Fruit fly (Drosophila melanogaster) whole organism, embryonic: ENCODE measurements around the gene Gad1.

Source experiments
- Antp ChIP-seq: fragments of 200-800 bp; sonication (Bioruptor generic); optimal IDR thresholded peaks from 3 replicates; lab custom pipeline; 2016; ENCODE audit warnings: missing biosample characterization, missing genetic modification characterization
- Atf3 ChIP-seq: fragments of 200-800 bp; sonication (Bioruptor generic); optimal IDR thresholded peaks from 3 replicates; lab custom pipeline; 2016; ENCODE audit warnings: missing biosample characterization, missing genetic modification characterization
- B-H1 ChIP-seq: fragments of 200-800 bp; sonication (Bioruptor generic); IDR thresholded peaks from 3 replicates; pipeline ENCODE4 v1.3.6; 2022; ENCODE audit warnings: missing biosample characterization, missing genetic modification characterization
- CG10654 ChIP-seq: fragments of 200-800 bp; sonication (Bioruptor generic); optimal IDR thresholded peaks from 2 replicates; lab custom pipeline; 2016; ENCODE audit warnings: missing biosample characterization, missing genetic modification characterization
- CG12769 ChIP-seq: fragments of 200-800 bp; sonication (Bioruptor generic); optimal IDR thresholded peaks from 2 replicates; lab custom pipeline; 2019; ENCODE audit warnings: missing biosample characterization, mild to moderate bottlenecking, missing genetic modification characterization, moderate library complexity
- CG15601 ChIP-seq: fragments of 200-800 bp; sonication (Bioruptor generic); optimal IDR thresholded peaks from 3 replicates; lab custom pipeline; 2019; ENCODE audit warnings: missing biosample characterization, mild to moderate bottlenecking, missing genetic modification characterization, moderate library complexity
- CG17361 ChIP-seq: fragments of 200-800 bp; sonication (Bioruptor generic); IDR thresholded peaks from 3 replicates; pipeline ENCODE4 v1.3.6; 2022; ENCODE audit warnings: missing biosample characterization, missing genetic modification characterization
- CG18262 ChIP-seq: fragments of 200-800 bp; optimal IDR thresholded peaks from 3 replicates; lab custom pipeline; 2019; ENCODE audit warnings: missing biosample characterization, mild to moderate bottlenecking, missing genetic modification characterization, moderate library complexity
- CG18764 ChIP-seq: fragments of 200-800 bp; sonication (Bioruptor generic); optimal IDR thresholded peaks from 3 replicates; lab custom pipeline; 2016; ENCODE audit warnings: missing biosample characterization, missing genetic modification characterization
- CG31365 ChIP-seq: fragments of 200-800 bp; sonication (Bioruptor generic); optimal IDR thresholded peaks from 2 replicates; lab custom pipeline; 2018; ENCODE audit warnings: missing biosample characterization, mild to moderate bottlenecking, missing genetic modification characterization
- CG3163 ChIP-seq: fragments of 200-800 bp; sonication (Bioruptor generic); optimal IDR thresholded peaks from 3 replicates; lab custom pipeline; 2016; ENCODE audit warnings: missing biosample characterization, missing genetic modification characterization
- CG3407 ChIP-seq: fragments of 200-800 bp; sonication (Bioruptor generic); optimal IDR thresholded peaks from 2 replicates; lab custom pipeline; 2018; ENCODE audit warnings: missing biosample characterization, mild to moderate bottlenecking, missing genetic modification characterization
- CG34376 ChIP-seq: fragments of 200-800 bp; sonication (Bioruptor generic); optimal IDR thresholded peaks from 2 replicates; lab custom pipeline; 2018; ENCODE audit warnings: missing biosample characterization, mild to moderate bottlenecking, missing genetic modification characterization
- CG3847 ChIP-seq: fragments of 200-800 bp; sonication (Bioruptor generic); IDR thresholded peaks from 2 replicates; pipeline ENCODE4 v1.3.6; 2022; ENCODE audit warnings: missing biosample characterization, missing genetic modification characterization
- CG6175 ChIP-seq: fragments of 200-800 bp; sonication (Bioruptor generic); IDR thresholded peaks from 3 replicates; pipeline ENCODE4 v1.3.6; 2022; ENCODE audit warnings: missing biosample characterization, missing genetic modification characterization
- CG8388 ChIP-seq: fragments of 200-800 bp; sonication (Bioruptor generic); optimal IDR thresholded peaks from 2 replicates; lab custom pipeline; 2019; ENCODE audit warnings: missing biosample characterization, mild to moderate bottlenecking, missing genetic modification characterization, moderate library complexity
- CG8944 ChIP-seq: fragments of 200-800 bp; sonication (Bioruptor generic); optimal IDR thresholded peaks from 3 replicates; lab custom pipeline; 2016; ENCODE audit warnings: missing biosample characterization, missing genetic modification characterization
- Chrac-16 ChIP-seq: fragments of 200-800 bp; sonication (Bioruptor generic); optimal IDR thresholded peaks from 3 replicates; lab custom pipeline; 2016; ENCODE audit warnings: missing biosample characterization, missing genetic modification characterization
- CoRest ChIP-seq: fragments of 200-800 bp; sonication (Bioruptor generic); optimal IDR thresholded peaks from 3 replicates; lab custom pipeline; 2018; ENCODE audit warnings: missing biosample characterization, mild to moderate bottlenecking, missing genetic modification characterization, moderate library complexity
- D ChIP-seq, 2 experiments: fragments of 200-800 bp in 1 of 2; fragments of >200 bp in 1 of 2; sonication (Bioruptor generic) in 1 of 2; optimal IDR thresholded peaks; 2 replicates in 1 of 2; 3 replicates in 1 of 2; lab custom pipeline; 2017; ENCODE audit warnings: mild to moderate bottlenecking in 1 of 2, missing biosample characterization in 1 of 2, missing genetic modification characterization in 1 of 2, missing genetic modification reagents in 1 of 2
- Dbx ChIP-seq: fragments of 200-800 bp; sonication (Bioruptor generic); IDR thresholded peaks from 3 replicates; pipeline ENCODE4 v1.3.6; 2022; ENCODE audit warnings: missing biosample characterization, missing genetic modification characterization
- Dek ChIP-seq: fragments of 200-800 bp; sonication (Bioruptor generic); optimal IDR thresholded peaks from 3 replicates; lab custom pipeline; 2019; ENCODE audit warnings: missing biosample characterization, mild to moderate bottlenecking, missing genetic modification characterization, moderate library complexity
- Doc2 ChIP-seq: fragments of 200-800 bp; sonication (Bioruptor generic); IDR thresholded peaks from 2 replicates; pipeline ENCODE4 v1.3.6; 2022; ENCODE audit warnings: missing biosample characterization, missing genetic modification characterization
- Eip74EF ChIP-seq, 2 experiments: fragments of 200-800 bp in 1 of 2; fragments of >200 bp in 1 of 2; sonication (Bioruptor generic) in 1 of 2; optimal IDR thresholded peaks; 2 replicates each; lab custom pipeline; 2017 to 2019; ENCODE audit warnings: missing biosample characterization in 2 of 2, missing genetic modification characterization in 2 of 2, mild to moderate bottlenecking in 1 of 2, moderate library complexity in 1 of 2
- Gug ChIP-seq: fragments of 200-800 bp; sonication (Bioruptor generic); IDR thresholded peaks from 4 replicates; pipeline ENCODE4 v1.3.6; 2022; ENCODE audit warnings: missing biosample characterization, missing genetic modification characterization
- H2.0 ChIP-seq: fragments of 200-800 bp; sonication (Bioruptor generic); IDR thresholded peaks from 2 replicates; pipeline ENCODE4 v1.3.6; 2022; ENCODE audit warnings: missing biosample characterization, missing genetic modification characterization
- Ravus ChIP-seq: fragments of 200-800 bp; sonication (Bioruptor generic); IDR thresholded peaks from 2 replicates; pipeline ENCODE4 v1.3.6; 2022; ENCODE audit warnings: missing biosample characterization, missing genetic modification characterization
- Vsx1 ChIP-seq: fragments of 200-800 bp; sonication (Bioruptor generic); optimal IDR thresholded peaks from 2 replicates; lab custom pipeline; 2017; ENCODE audit warnings: missing biosample characterization, mild to moderate bottlenecking, missing genetic modification characterization, missing genetic modification reagents
- Xbp1 ChIP-seq: fragments of 200-800 bp; sonication (Bioruptor generic); optimal IDR thresholded peaks from 3 replicates; lab custom pipeline; 2016; ENCODE audit warnings: missing biosample characterization, mild to moderate bottlenecking, missing genetic modification characterization
- ab ChIP-seq: fragments of 200-800 bp; sonication (Bioruptor generic); optimal IDR thresholded peaks from 2 replicates; lab custom pipeline; 2016; ENCODE audit warnings: missing biosample characterization, missing genetic modification characterization
- abd-A ChIP-seq: fragments of 200-800 bp; sonication (Bioruptor generic); optimal IDR thresholded peaks from 3 replicates; lab custom pipeline; 2019; ENCODE audit warnings: missing biosample characterization, mild to moderate bottlenecking, missing genetic modification characterization, moderate library complexity
- aop ChIP-seq: fragments of 200-800 bp; sonication (Bioruptor generic); IDR thresholded peaks from 2 replicates; pipeline ENCODE4 v1.3.6; 2022; ENCODE audit warnings: missing biosample characterization, missing genetic modification characterization
- ash1 ChIP-seq: fragments of 200-800 bp; sonication (Bioruptor generic); optimal IDR thresholded peaks from 2 replicates; lab custom pipeline; 2018; ENCODE audit warnings: missing biosample characterization, mild to moderate bottlenecking, missing genetic modification characterization
- bbx ChIP-seq: fragments of 200-800 bp; sonication (Bioruptor generic); IDR thresholded peaks from 2 replicates; pipeline ENCODE4 v1.3.6; 2022; ENCODE audit warnings: missing biosample characterization, missing genetic modification characterization; ENCODE audit not compliant: partially characterized antibody
- bcd ChIP-seq: fragments of 200-800 bp; sonication (Bioruptor generic); optimal IDR thresholded peaks from 2 replicates; lab custom pipeline; 2017; ENCODE audit warnings: missing biosample characterization, mild to moderate bottlenecking, missing genetic modification characterization
- bigmax ChIP-seq: fragments of 200-800 bp; sonication (Bioruptor generic); optimal IDR thresholded peaks from 2 replicates; lab custom pipeline; 2018; ENCODE audit warnings: missing biosample characterization, mild to moderate bottlenecking, missing genetic modification characterization
- cwo ChIP-seq: fragments of 200-800 bp; sonication (Bioruptor generic); optimal IDR thresholded peaks from 3 replicates; lab custom pipeline; 2017; ENCODE audit warnings: missing biosample characterization, missing genetic modification characterization, mild to moderate bottlenecking, moderate library complexity, missing genetic modification reagents
- dmrt11E ChIP-seq: fragments of 200-800 bp; sonication (Bioruptor generic); optimal IDR thresholded peaks from 3 replicates; lab custom pipeline; 2018; ENCODE audit warnings: missing biosample characterization, mild to moderate bottlenecking, missing genetic modification characterization, moderate library complexity
- eyg ChIP-seq: fragments of 200-800 bp; sonication (Bioruptor generic); optimal IDR thresholded peaks from 3 replicates; lab custom pipeline; 2016; ENCODE audit warnings: missing biosample characterization, missing genetic modification characterization
- gro ChIP-seq: fragments of 200-800 bp; sonication (Bioruptor generic); optimal IDR thresholded peaks from 2 replicates; lab custom pipeline; 2016; ENCODE audit warnings: missing biosample characterization, missing genetic modification characterization
- h ChIP-seq: fragments of >200 bp; optimal IDR thresholded peaks from 2 replicates; lab custom pipeline; 2017
- ham ChIP-seq: fragments of 200-800 bp; sonication (Bioruptor generic); IDR thresholded peaks from 2 replicates; pipeline ENCODE4 v1.3.6; 2022; ENCODE audit warnings: missing biosample characterization, missing genetic modification characterization
- jigr1 ChIP-seq: fragments of 200-800 bp; sonication (Bioruptor generic); IDR thresholded peaks from 3 replicates; pipeline ENCODE4 v1.3.6; 2022; ENCODE audit warnings: missing biosample characterization, missing genetic modification characterization
- klu ChIP-seq: fragments of 200-800 bp; sonication (Bioruptor generic); IDR thresholded peaks from 2 replicates; pipeline ENCODE4 v1.3.6; 2022; ENCODE audit warnings: missing biosample characterization, missing genetic modification characterization
- lola ChIP-seq, 3 experiments: fragments of >200 bp in 2 of 3; fragments of 200-800 bp in 1 of 3; sonication (Bioruptor generic) in 1 of 3; optimal IDR thresholded peaks; 2 replicates each; lab custom pipeline; 2017 to 2019; ENCODE audit warnings: missing biosample characterization in 3 of 3, missing genetic modification characterization in 3 of 3, mild to moderate bottlenecking in 1 of 3, moderate library complexity in 1 of 3
- luna ChIP-seq: fragments of 200-800 bp; sonication (Bioruptor generic); optimal IDR thresholded peaks from 2 replicates; lab custom pipeline; 2016; ENCODE audit warnings: missing biosample characterization, missing genetic modification characterization
- nerfin-2 ChIP-seq: fragments of 200-800 bp; sonication (Bioruptor generic); IDR thresholded peaks from 2 replicates; pipeline ENCODE4 v1.3.6; 2022; ENCODE audit warnings: missing biosample characterization, missing genetic modification characterization; ENCODE audit not compliant: partially characterized antibody
- pfk ChIP-seq: fragments of 200-800 bp; sonication (Bioruptor generic); optimal IDR thresholded peaks from 2 replicates; lab custom pipeline; 2018; ENCODE audit warnings: missing biosample characterization, mild to moderate bottlenecking, missing genetic modification characterization, moderate library complexity
- sens ChIP-seq: fragments of 200-800 bp; sonication (Bioruptor generic); peaks from one replicate; lab custom pipeline; 2016; ENCODE audit warnings: missing biosample characterization, missing genetic modification characterization

Gene Gad1

dm6 chr3L:4108844-4109494 is 20.4 kb upstream of the Gad1 start (continued):
- peak; percentile 32 for TF ChIP-seq CG31365 (tag; lab: Kevin White, UChicago)
- TF ChIP-seq Doc2 (GFP tag; lab: Robert Waterston, UW), result no peak
- TF ChIP-seq B-H1 (GFP tag; lab: Robert Waterston, UW), result 0 out of 3 replicates have a peak, but pooled peaks have one; percentile 18
- peak; percentile 66 for TF ChIP-seq cwo (GFP tag; lab: Kevin White, UChicago)
- TF ChIP-seq ab (GFP tag; lab: Kevin White, UChicago), result peak; percentile 33
- peak; percentile 86 for TF ChIP-seq CG17361 (GFP tag; lab: Robert Waterston, UW)
- peak; percentile 42 for TF ChIP-seq CG18764
- TF ChIP-seq Antp (GFP tag; lab: Kevin White, UChicago), result peak; percentile 63
- no peak for TF ChIP-seq ash1
- TF ChIP-seq Xbp1 (GFP tag; lab: Kevin White, UChicago), result peak; percentile 72
- TF ChIP-seq Dek (tag; lab: Kevin White, UChicago), result peak; percentile 64
- TF ChIP-seq klu (GFP tag; lab: Robert Waterston, UW), result 0 out of 2 replicates have a peak, but pooled peaks have one; percentile 12
- TF ChIP-seq h (lab: Kevin White, UChicago), result no peak
- TF ChIP-seq nerfin-2 (GFP tag; lab: Robert Waterston, UW), result no peak
- TF ChIP-seq CoRest, result peak; percentile 87
- TF ChIP-seq CG3407, result peak; percentile 53
- TF ChIP-seq sens (GFP tag; lab: Kevin White, UChicago), result peak; percentile 97
- peak in 1 of 3 experiments; percentile 80 for TF ChIP-seq lola (GFP tag; optimal IDR thresholded peaks at IDR 0.05; lab: Kevin White, UChicago)
- TF ChIP-seq gro (GFP tag; lab: Kevin White, UChicago), result peak; percentile 32
- no peak for TF ChIP-seq pfk (GFP tag; lab: Kevin White, UChicago)
- TF ChIP-seq abd-A (tag; lab: Kevin White, UChicago), result no peak
- TF ChIP-seq CG8388 (GFP tag; lab: Kevin White, UChicago), result peak; percentile 73
- no peak for TF ChIP-seq jigr1 (GFP tag; lab: Robert Waterston, UW)
- peak; percentile 52 for TF ChIP-seq CG8944 (GFP tag; lab: Kevin White, UChicago)
- peak in 1 of 2 experiments; percentile 80 for TF ChIP-seq Eip74EF (GFP tag; optimal IDR thresholded peaks at IDR 0.05; lab: Kevin White, UChicago)
- TF ChIP-seq CG18262 (tag; lab: Kevin White, UChicago), result peak; percentile 84
- peak; percentile 49 for TF ChIP-seq CG10654 (GFP tag; lab: Kevin White, UChicago)
- TF ChIP-seq CG12769 (tag; lab: Kevin White, UChicago), result peak; percentile 38
- peak; percentile 71 for TF ChIP-seq CG15601 (tag; lab: Kevin White, UChicago)
- peak; percentile 57; the same call in 1 of the 2 replicates for TF ChIP-seq CG3847 (GFP tag; lab: Robert Waterston, UW)
- TF ChIP-seq Gug (GFP tag; lab: Robert Waterston, UW), result peak; percentile 47; the same call in 2 of the 4 replicates
- no peak for TF ChIP-seq bigmax (GFP tag; lab: Kevin White, UChicago)
- no peak for TF ChIP-seq D (optimal IDR thresholded peaks at IDR 0.05; lab: Kevin White, UChicago)
- TF ChIP-seq D (GFP tag; optimal IDR thresholded peaks at IDR 0.05; lab: Kevin White, UChicago), result peak; percentile 81
- peak; percentile 62; the same call in 2 of the 3 replicates for TF ChIP-seq Dbx
- TF ChIP-seq luna, result no peak
- TF ChIP-seq aop (GFP tag; lab: Robert Waterston, UW), result no peak
- 0 out of 3 replicates have a peak, but pooled peaks have one; percentile 41 for TF ChIP-seq CG6175
- TF ChIP-seq Chrac-16 (GFP tag; lab: Kevin White, UChicago), result peak; percentile 65
- no peak for TF ChIP-seq Ravus (GFP tag; lab: Robert Waterston, UW)
- TF ChIP-seq eyg (GFP tag; lab: Kevin White, UChicago), result peak; percentile 60
- no peak for TF ChIP-seq ham (GFP tag; lab: Robert Waterston, UW)
- no peak for TF ChIP-seq bbx (GFP tag; lab: Robert Waterston, UW)
- no peak for TF ChIP-seq CG3163 (GFP tag; lab: Kevin White, UChicago)
- TF ChIP-seq Vsx1 (GFP tag; lab: Kevin White, UChicago), result peak; percentile 15
- peak; percentile 33; the same call in 1 of the 2 replicates for TF ChIP-seq H2.0 (GFP tag; lab: Robert Waterston, UW)
- peak; percentile 22 for TF ChIP-seq Atf3 (GFP tag; lab: Kevin White, UChicago)
- TF ChIP-seq dmrt11E (tag; lab: Kevin White, UChicago), result peak; percentile 75
- peak; percentile 76 for TF ChIP-seq bcd (GFP tag; lab: Kevin White, UChicago)
- peak; percentile 22 for TF ChIP-seq CG34376
